Worm (Caenorhabditis elegans) whole organism, young adult: ENCODE measurements around the gene Y22D7AL.10.

Experiments used
- B0035.1 ChIP-seq: sonication (generic microtip); optimal IDR thresholded peaks from 2 replicates; lab custom pipeline; 2016; ENCODE audit warnings: missing genetic modification characterization, mild to moderate bottlenecking, missing compliant biosample characterization, missing genotype, missing genetic modification reagents
- C17E4.6 ChIP-seq: fragments of 200-800 bp; sonication (Bioruptor generic); IDR thresholded peaks from 2 replicates; pipeline ENCODE4 v1.3.6; 2022; ENCODE audit warnings: missing genetic modification reagents, missing genetic modification characterization, missing compliant biosample characterization
- F10E7.11 ChIP-seq: sonication (generic microtip); optimal IDR thresholded peaks from 2 replicates; lab custom pipeline; 2017; ENCODE audit warnings: mild to moderate bottlenecking, missing genetic modification characterization, moderate library complexity, missing compliant biosample characterization
- F23B12.7 ChIP-seq: sonication (generic microtip); optimal IDR thresholded peaks from 2 replicates; lab custom pipeline; 2017; ENCODE audit warnings: missing genetic modification characterization, mild to moderate bottlenecking, missing compliant biosample characterization, antibody characterized with exemption, moderate library complexity; ENCODE audit not compliant: insufficient read depth
- F33H1.4 ChIP-seq: fragments of 200-800 bp; sonication (Bioruptor generic); IDR thresholded peaks from 2 replicates; pipeline ENCODE4 v1.3.6; 2022; ENCODE audit warnings: missing genetic modification reagents, missing genetic modification characterization, missing compliant biosample characterization
- F39B2.1 ChIP-seq: fragments of 200-800 bp; sonication (Bioruptor generic); IDR thresholded peaks from 2 replicates; pipeline ENCODE4 v1.3.6; 2022; ENCODE audit warnings: missing genetic modification reagents, missing genetic modification characterization, missing compliant biosample characterization
- F49E8.2 ChIP-seq: sonication (generic microtip); optimal IDR thresholded peaks from 3 replicates; lab custom pipeline; 2017; ENCODE audit warnings: missing genetic modification characterization, mild to moderate bottlenecking, missing compliant biosample characterization, antibody characterized with exemption, moderate library complexity; ENCODE audit not compliant: insufficient read depth
- F57C9.4 ChIP-seq: sonication (generic microtip); optimal IDR thresholded peaks from 2 replicates; lab custom pipeline; 2017; ENCODE audit warnings: mild to moderate bottlenecking, missing genetic modification characterization, missing compliant biosample characterization
- Y53F4B.3 ChIP-seq: fragments of 200-800 bp; sonication (Bioruptor generic); IDR thresholded peaks from 2 replicates; pipeline ENCODE4 v1.3.6; 2022; ENCODE audit warnings: missing genetic modification reagents, missing genetic modification characterization, missing compliant biosample characterization
- akir-1 ChIP-seq: fragments of 200-800 bp; sonication (Bioruptor generic); optimal IDR thresholded peaks from 2 replicates; lab custom pipeline; 2018; ENCODE audit warnings: mild to moderate bottlenecking, missing genetic modification characterization, moderate library complexity, missing compliant biosample characterization
- aptf-3 ChIP-seq: fragments of 200-800 bp; sonication (Bioruptor generic); IDR thresholded peaks from 2 replicates; pipeline ENCODE4 v1.3.6; 2022; ENCODE audit warnings: missing genetic modification characterization, missing compliant biosample characterization
- attf-3 ChIP-seq: fragments of 200-800 bp; sonication (Bioruptor generic); conservative IDR thresholded peaks from 2 replicates; pipeline ENCODE4 v1.3.6; 2022; ENCODE audit warnings: missing genetic modification reagents, missing genetic modification characterization, missing compliant biosample characterization
- attf-6 ChIP-seq: fragments of 200-800 bp; sonication (Bioruptor generic); IDR thresholded peaks from 2 replicates; pipeline ENCODE4 v1.3.6; 2022; ENCODE audit warnings: missing genetic modification reagents, missing genetic modification characterization, missing compliant biosample characterization
- bed-2 ChIP-seq: fragments of 200-800 bp; sonication (Bioruptor generic); IDR thresholded peaks from 2 replicates; pipeline ENCODE4 v1.3.6; 2022; ENCODE audit warnings: missing genetic modification reagents, missing genetic modification characterization, missing compliant biosample characterization
- ccch-3 ChIP-seq: fragments of 200-800 bp; sonication (Bioruptor generic); optimal IDR thresholded peaks from 2 replicates; lab custom pipeline; 2018; ENCODE audit warnings: mild to moderate bottlenecking, missing genetic modification characterization, missing compliant biosample characterization
- ceh-100 ChIP-seq: fragments of 200-800 bp; sonication (Bioruptor generic); IDR thresholded peaks from 2 replicates; pipeline ENCODE4 v1.3.6; 2022; ENCODE audit warnings: missing genetic modification reagents, missing genetic modification characterization, missing compliant biosample characterization
- ceh-79 ChIP-seq: sonication (generic microtip); optimal IDR thresholded peaks from 2 replicates; lab custom pipeline; 2017; ENCODE audit warnings: mild to moderate bottlenecking, missing genetic modification characterization, missing compliant biosample characterization
- dox-1 ChIP-seq: fragments of 200-800 bp; sonication (Bioruptor generic); IDR thresholded peaks from 2 replicates; pipeline ENCODE4 v1.3.6; 2022; ENCODE audit warnings: missing genetic modification reagents, missing genetic modification characterization, missing compliant biosample characterization
- dpff-1 ChIP-seq: sonication (generic microtip); optimal IDR thresholded peaks from 2 replicates; lab custom pipeline; 2017; ENCODE audit warnings: mild to moderate bottlenecking, missing genetic modification characterization, missing compliant biosample characterization
- egrh-3 ChIP-seq: fragments of 200-800 bp; sonication (Bioruptor generic); IDR thresholded peaks from 2 replicates; pipeline ENCODE4 v1.3.6; 2022; ENCODE audit warnings: missing genetic modification reagents, missing genetic modification characterization, missing compliant biosample characterization
- ets-4 ChIP-seq: fragments of 200-800 bp; sonication (Bioruptor generic); optimal IDR thresholded peaks from 2 replicates; lab custom pipeline; 2018; ENCODE audit warnings: mild to moderate bottlenecking, missing genetic modification characterization, missing compliant biosample characterization
- fkh-3 ChIP-seq: sonication (generic microtip); optimal IDR thresholded peaks from 2 replicates; lab custom pipeline; 2016; ENCODE audit warnings: mild to moderate bottlenecking, missing genetic modification characterization, missing compliant biosample characterization
- hrde-1 ChIP-seq: sonication (generic microtip); optimal IDR thresholded peaks from 2 replicates; lab custom pipeline; 2016; ENCODE audit warnings: missing genetic modification characterization, mild to moderate bottlenecking, missing compliant biosample characterization, moderate library complexity, missing genotype, missing genetic modification reagents, borderline replicate concordance
- let-607 ChIP-seq, 2 experiments: fragments of 200-800 bp in 1 of 2; sonication (Bioruptor generic) in 1 of 2; sonication (generic microtip) in 1 of 2; optimal IDR thresholded peaks; 2 replicates each; lab custom pipeline; 2016 to 2018; ENCODE audit warnings: mild to moderate bottlenecking in 2 of 2, missing compliant biosample characterization in 2 of 2, missing genetic modification characterization in 2 of 2, moderate library complexity in 2 of 2, missing genotype in 1 of 2
- lir-1 ChIP-seq: fragments of 200-800 bp; sonication (Bioruptor generic); conservative IDR thresholded peaks from 2 replicates; pipeline ENCODE4 v1.3.6; 2022; ENCODE audit warnings: missing genetic modification reagents, missing genetic modification characterization, missing compliant biosample characterization
- madf-10 ChIP-seq: sonication (generic microtip); optimal IDR thresholded peaks from 2 replicates; lab custom pipeline; 2016; ENCODE audit warnings: mild to moderate bottlenecking, missing genetic modification characterization, missing compliant biosample characterization
- madf-3 ChIP-seq: fragments of 200-800 bp; sonication (Bioruptor generic); IDR thresholded peaks from 2 replicates; pipeline ENCODE4 v1.3.6; 2022; ENCODE audit warnings: missing genetic modification reagents, missing genetic modification characterization, missing compliant biosample characterization
- mcd-1 ChIP-seq: fragments of 200-800 bp; sonication (Bioruptor generic); IDR thresholded peaks from 2 replicates; pipeline ENCODE4 v1.3.6; 2022; ENCODE audit warnings: missing genetic modification reagents, missing genetic modification characterization, missing compliant biosample characterization
- mel-28 ChIP-seq: sonication (generic microtip); optimal IDR thresholded peaks from 2 replicates; lab custom pipeline; 2016; ENCODE audit warnings: borderline replicate concordance, mild to moderate bottlenecking, missing genetic modification characterization, missing compliant biosample characterization
- mxl-1 ChIP-seq: sonication (generic microtip); optimal IDR thresholded peaks from 2 replicates; lab custom pipeline; 2016; ENCODE audit warnings: missing genetic modification characterization, missing compliant biosample characterization
- nfyb-1 ChIP-seq: fragments of 200-800 bp; sonication (Bioruptor generic); IDR thresholded peaks from 2 replicates; pipeline ENCODE4 v1.3.6; 2022; ENCODE audit warnings: missing genetic modification reagents, missing genetic modification characterization, missing compliant biosample characterization
- nhr-120 ChIP-seq: fragments of 200-800 bp; sonication (Bioruptor generic); IDR thresholded peaks from 2 replicates; pipeline ENCODE4 v1.3.6; 2022; ENCODE audit warnings: missing genetic modification characterization, missing compliant biosample characterization
- nhr-27 ChIP-seq: fragments of 200-800 bp; sonication (Bioruptor generic); optimal IDR thresholded peaks from 2 replicates; lab custom pipeline; 2018; ENCODE audit warnings: mild to moderate bottlenecking, missing genetic modification characterization, moderate library complexity, missing compliant biosample characterization
- nhr-90 ChIP-seq: sonication (generic microtip); optimal IDR thresholded peaks from 2 replicates; lab custom pipeline; 2016; ENCODE audit warnings: missing genotype, mild to moderate bottlenecking, missing genetic modification characterization, missing compliant biosample characterization
- rcor-1 ChIP-seq: fragments of 200-800 bp; sonication (Bioruptor generic); IDR thresholded peaks from 2 replicates; pipeline ENCODE4 v1.3.6; 2022; ENCODE audit warnings: missing genetic modification reagents, missing genetic modification characterization, missing compliant biosample characterization
- repo-1 ChIP-seq: sonication (generic microtip); optimal IDR thresholded peaks from 2 replicates; lab custom pipeline; 2017; ENCODE audit warnings: mild to moderate bottlenecking, missing genetic modification characterization, missing compliant biosample characterization
- snpc-1.3 ChIP-seq: sonication (generic microtip); optimal IDR thresholded peaks from 2 replicates; lab custom pipeline; 2017; ENCODE audit warnings: missing genetic modification characterization, mild to moderate bottlenecking, missing compliant biosample characterization, antibody characterized with exemption, moderate library complexity, missing genotype, missing genetic modification reagents; ENCODE audit not compliant: insufficient read depth
- snpc-3.4 ChIP-seq: sonication (generic microtip); optimal IDR thresholded peaks from 2 replicates; lab custom pipeline; 2017; ENCODE audit warnings: missing genetic modification characterization, mild to moderate bottlenecking, missing compliant biosample characterization, antibody characterized with exemption, moderate library complexity, missing genotype, missing genetic modification reagents
- snpc-4 ChIP-seq, 5 experiments: fragments of 150-350 bp in 1 of 5; sonication (generic microtip) in 4 of 5; optimal IDR thresholded peaks; 2 replicates each; lab custom pipeline; 2014 to 2018; ENCODE audit warnings: missing genetic modification characterization in 5 of 5, missing biosample characterization in 3 of 5, antibody characterized with exemption in 2 of 5, mild to moderate bottlenecking in 2 of 5, missing compliant biosample characterization in 2 of 5, missing genotype in 2 of 5, moderate library complexity in 2 of 5, missing genetic modification reagents in 1 of 5
- tbp1 ChIP-seq: fragments of 200-800 bp; sonication (Bioruptor generic); optimal IDR thresholded peaks from 2 replicates; lab custom pipeline; 2018; ENCODE audit warnings: mild to moderate bottlenecking, missing genetic modification characterization, missing compliant biosample characterization
- tlf-1 ChIP-seq: fragments of 200-800 bp; sonication (Bioruptor generic); optimal IDR thresholded peaks from 2 replicates; lab custom pipeline; 2018; ENCODE audit warnings: mild to moderate bottlenecking, missing genetic modification characterization, missing compliant biosample characterization
- unc-130 ChIP-seq: sonication (generic microtip); optimal IDR thresholded peaks from 2 replicates; lab custom pipeline; 2016; ENCODE audit warnings: missing genetic modification reagents, missing genetic modification characterization, missing compliant biosample characterization
- zim-3 ChIP-seq: sonication (generic microtip); optimal IDR thresholded peaks from 2 replicates; lab custom pipeline; 2017; ENCODE audit warnings: mild to moderate bottlenecking, missing genetic modification characterization, moderate library complexity, missing compliant biosample characterization
- ztf-18 ChIP-seq: sonication (generic microtip); optimal IDR thresholded peaks from 2 replicates; lab custom pipeline; 2016; ENCODE audit warnings: missing genotype, mild to moderate bottlenecking, missing genetic modification characterization, missing compliant biosample characterization
- ztf-25 ChIP-seq: fragments of 200-800 bp; sonication (Bioruptor generic); IDR thresholded peaks from 2 replicates; pipeline ENCODE4 v1.3.6; 2022; ENCODE audit warnings: missing genetic modification reagents, missing genetic modification characterization, missing compliant biosample characterization
- ztf-6 ChIP-seq: fragments of 200-800 bp; sonication (Bioruptor generic); IDR thresholded peaks from 2 replicates; pipeline ENCODE4 v1.3.6; 2022; ENCODE audit warnings: missing genetic modification reagents, missing genetic modification characterization, missing compliant biosample characterization

Gene Y22D7AL.10

ce11 chrIII:1604514-1604976 lies 14.2 kb downstream of the Y22D7AL.10 start, which contains the start of gene Y22D7AL.6 (continued):
- TF ChIP-seq snpc-4 (GFP tag; optimal IDR thresholded peaks at IDR 0.05; lab: Kevin White, UChicago) = peak; percentile 54
- peak in 2 of 4 experiments; percentile 37 to 47 for TF ChIP-seq snpc-4 (tag; optimal IDR thresholded peaks at IDR 0.05; lab: Kevin White, UChicago)
- peak; percentile 65 for TF ChIP-seq ceh-100
- TF ChIP-seq aptf-3 = 0 out of 2 replicates have a peak, but pooled peaks have one; percentile 13
- peak; percentile 77 for TF ChIP-seq mcd-1
- peak; percentile 82 for TF ChIP-seq ztf-25 (GFP tag; lab: Robert Waterston, UW)
- TF ChIP-seq nfyb-1 (GFP tag; lab: Robert Waterston, UW) = peak; percentile 83
- TF ChIP-seq mel-28 (tag; lab: Kevin White, UChicago) = no peak
- TF ChIP-seq snpc-3.4 (tag; lab: Kevin White, UChicago) = peak; percentile 61
- TF ChIP-seq F10E7.11 (tag; lab: Kevin White, UChicago) = no peak
- no peak for TF ChIP-seq hrde-1 (tag; lab: Kevin White, UChicago)
- TF ChIP-seq nhr-120 = 0 out of 2 replicates have a peak, but pooled peaks have one; percentile 48
- TF ChIP-seq akir-1 (GFP tag; lab: Kevin White, UChicago) = no peak
- TF ChIP-seq ztf-18 (tag; lab: Kevin White, UChicago) = peak; percentile 63
- TF ChIP-seq attf-3 (GFP tag; lab: Robert Waterston, UW) = peak; percentile 61; the same call in 1 of the 2 replicates
- peak; percentile 67 for TF ChIP-seq rcor-1 (GFP tag; lab: Robert Waterston, UW)
- TF ChIP-seq ztf-6 (GFP tag; lab: Robert Waterston, UW) = 0 out of 2 replicates have a peak, but pooled peaks have one; percentile 33
- TF ChIP-seq tlf-1 (GFP tag; lab: Kevin White, UChicago) = peak; percentile 44
- 0 out of 2 replicates have a peak, but pooled peaks have one; percentile 67 for TF ChIP-seq madf-3 (GFP tag; lab: Robert Waterston, UW)
- TF ChIP-seq F39B2.1 (GFP tag; lab: Robert Waterston, UW) = no peak
- peak; percentile 10 for TF ChIP-seq F23B12.7
- TF ChIP-seq fkh-3 (tag; lab: Kevin White, UChicago) = peak; percentile 77
- TF ChIP-seq attf-6 (GFP tag; lab: Robert Waterston, UW) = 0 out of 2 replicates have a peak, but pooled peaks have one; percentile 32
- TF ChIP-seq B0035.1 (tag; lab: Kevin White, UChicago) = peak; percentile 49
- TF ChIP-seq repo-1 (tag; lab: Kevin White, UChicago) = peak; percentile 59
- TF ChIP-seq madf-10 (tag; lab: Kevin White, UChicago) = peak; percentile 77
- TF ChIP-seq mxl-1 = peak; percentile 74
- no peak for TF ChIP-seq F57C9.4 (tag; lab: Kevin White, UChicago)
- TF ChIP-seq nhr-90 (tag; lab: Kevin White, UChicago) = peak; percentile 84
- TF ChIP-seq ets-4 (GFP tag; lab: Kevin White, UChicago) = peak; percentile 9
- TF ChIP-seq ccch-3 (GFP tag; lab: Kevin White, UChicago) = no peak
- TF ChIP-seq F33H1.4 (GFP tag; lab: Robert Waterston, UW) = peak; percentile 51
- no peak for TF ChIP-seq dpff-1
- TF ChIP-seq snpc-1.3 (tag; lab: Kevin White, UChicago) = peak; percentile 49
- TF ChIP-seq Y53F4B.3 (GFP tag; lab: Robert Waterston, UW) = peak; percentile 47; the same call in 1 of the 2 replicates
- TF ChIP-seq C17E4.6 = peak; percentile 61; the same call in 1 of the 2 replicates
- TF ChIP-seq tbp1 = peak; percentile 98
- peak; percentile 14 for TF ChIP-seq ceh-79 (tag; lab: Kevin White, UChicago)
- TF ChIP-seq bed-2 = peak; percentile 73
- TF ChIP-seq dox-1 (GFP tag; lab: Robert Waterston, UW) = peak; percentile 81
- TF ChIP-seq zim-3 = peak; percentile 80
- TF ChIP-seq egrh-3 (GFP tag; lab: Robert Waterston, UW) = peak; percentile 46; the same call in 1 of the 2 replicates
- TF ChIP-seq F49E8.2 (tag; lab: Kevin White, UChicago) = peak; percentile 61
- peak in 1 of 2 experiments; percentile 57 for TF ChIP-seq let-607 (tag; optimal IDR thresholded peaks at IDR 0.05; lab: Kevin White, UChicago)
- peak; percentile 48 for TF ChIP-seq nhr-27 (tag; lab: Kevin White, UChicago)
- peak; percentile 18 for TF ChIP-seq unc-130 (GFP tag; lab: Kevin White, UChicago)
- no peak; the same call in 1 of the 2 replicates for TF ChIP-seq lir-1 (GFP tag; lab: Robert Waterston, UW)
